Fruit fly (Drosophila melanogaster) whole organism, embryonic: ENCODE data around the gene CG43168.
A peak's percentile ranks its signal among the peaks of the same experiment; 100 is the strongest.

Source experiments
- Bgb ChIP-seq: fragments of 200-800 bp; sonication (Bioruptor generic); IDR thresholded peaks from 2 replicates; pipeline ENCODE4 v1.3.6; 2022; ENCODE audit warnings: missing biosample characterization, missing genetic modification characterization; ENCODE audit not compliant: partially characterized antibody
- CG10274 ChIP-seq: fragments of 200-800 bp; sonication (Bioruptor generic); optimal IDR thresholded peaks from 3 replicates; lab custom pipeline; 2017; ENCODE audit warnings: missing biosample characterization, mild to moderate bottlenecking, missing genetic modification characterization
- CG10462 ChIP-seq: fragments of 200-800 bp; sonication (Bioruptor generic); optimal IDR thresholded peaks from 2 replicates; lab custom pipeline; 2016; ENCODE audit warnings: missing biosample characterization, missing genetic modification characterization
- CG12769 ChIP-seq: fragments of 200-800 bp; sonication (Bioruptor generic); optimal IDR thresholded peaks from 2 replicates; lab custom pipeline; 2019; ENCODE audit warnings: missing biosample characterization, mild to moderate bottlenecking, missing genetic modification characterization, moderate library complexity
- CG1529 ChIP-seq: fragments of 200-800 bp; sonication (Bioruptor generic); optimal IDR thresholded peaks from 3 replicates; lab custom pipeline; 2018; ENCODE audit warnings: missing biosample characterization, missing genetic modification characterization
- CG17186 ChIP-seq: fragments of 200-800 bp; sonication (Bioruptor generic); optimal IDR thresholded peaks from 3 replicates; lab custom pipeline; 2017; ENCODE audit warnings: missing biosample characterization, missing genetic modification reagents, missing genetic modification characterization
- CG17328 ChIP-seq: fragments of 200-800 bp; sonication (Bioruptor generic); IDR thresholded peaks from 2 replicates; pipeline ENCODE4 v1.3.6; 2022; ENCODE audit warnings: missing biosample characterization, missing genetic modification characterization
- CG1792 ChIP-seq: fragments of 200-800 bp; sonication (Bioruptor generic); optimal IDR thresholded peaks from 2 replicates; lab custom pipeline; 2016; ENCODE audit warnings: missing biosample characterization, missing genetic modification characterization
- CG18619 ChIP-seq: fragments of 200-800 bp; sonication (Bioruptor generic); optimal IDR thresholded peaks from 3 replicates; lab custom pipeline; 2017; ENCODE audit warnings: missing biosample characterization, mild to moderate bottlenecking, missing genetic modification characterization
- CG2712 ChIP-seq: fragments of 200-800 bp; optimal IDR thresholded peaks from 3 replicates; lab custom pipeline; 2019; ENCODE audit warnings: missing biosample characterization, mild to moderate bottlenecking, missing genetic modification characterization, moderate library complexity
- CG30403 ChIP-seq: fragments of 200-800 bp; sonication (Bioruptor generic); optimal IDR thresholded peaks from 3 replicates; lab custom pipeline; 2016; ENCODE audit warnings: missing biosample characterization, missing genetic modification characterization
- CG31224 ChIP-seq: fragments of 200-800 bp; sonication (Bioruptor generic); IDR thresholded peaks from 2 replicates; pipeline ENCODE4 v1.3.6; 2022; ENCODE audit warnings: missing biosample characterization, missing genetic modification characterization
- CG31365 ChIP-seq: fragments of 200-800 bp; sonication (Bioruptor generic); optimal IDR thresholded peaks from 2 replicates; lab custom pipeline; 2018; ENCODE audit warnings: missing biosample characterization, mild to moderate bottlenecking, missing genetic modification characterization
- CG32532 ChIP-seq: fragments of 200-800 bp; sonication (Bioruptor generic); IDR thresholded peaks from 2 replicates; pipeline ENCODE4 v1.3.6; 2022; ENCODE audit warnings: missing biosample characterization, missing genetic modification characterization
- CG3407 ChIP-seq: fragments of 200-800 bp; sonication (Bioruptor generic); optimal IDR thresholded peaks from 2 replicates; lab custom pipeline; 2018; ENCODE audit warnings: missing biosample characterization, mild to moderate bottlenecking, missing genetic modification characterization
- CG3995 ChIP-seq: fragments of 200-800 bp; sonication (Bioruptor generic); optimal IDR thresholded peaks from 3 replicates; lab custom pipeline; 2016; ENCODE audit warnings: missing biosample characterization, missing genetic modification characterization
- CG4820 ChIP-seq: fragments of 200-800 bp; sonication (Bioruptor generic); optimal IDR thresholded peaks from 3 replicates; lab custom pipeline; 2016; ENCODE audit warnings: missing biosample characterization, missing genetic modification characterization
- CG5245 ChIP-seq: fragments of 200-800 bp; sonication (Bioruptor generic); optimal IDR thresholded peaks from 3 replicates; lab custom pipeline; 2016; ENCODE audit warnings: missing biosample characterization, missing genetic modification characterization
- CG7786 ChIP-seq: fragments of 200-800 bp; sonication (Bioruptor generic); optimal IDR thresholded peaks from 2 replicates; lab custom pipeline; 2016; ENCODE audit warnings: missing biosample characterization, missing genetic modification characterization
- CG8388 ChIP-seq: fragments of 200-800 bp; sonication (Bioruptor generic); optimal IDR thresholded peaks from 2 replicates; lab custom pipeline; 2019; ENCODE audit warnings: missing biosample characterization, mild to moderate bottlenecking, missing genetic modification characterization, moderate library complexity
- CG9215 ChIP-seq: fragments of 200-800 bp; sonication (Bioruptor generic); IDR thresholded peaks from 2 replicates; pipeline ENCODE4 v1.3.6; 2022; ENCODE audit warnings: missing biosample characterization, missing genetic modification characterization
- Dbx ChIP-seq: fragments of 200-800 bp; sonication (Bioruptor generic); IDR thresholded peaks from 3 replicates; pipeline ENCODE4 v1.3.6; 2022; ENCODE audit warnings: missing biosample characterization, missing genetic modification characterization
- Dp ChIP-seq: fragments of 200-800 bp; sonication (Bioruptor generic); optimal IDR thresholded peaks from 2 replicates; lab custom pipeline; 2018; ENCODE audit warnings: missing biosample characterization, mild to moderate bottlenecking, missing genetic modification characterization, moderate library complexity
- Drgx ChIP-seq: fragments of 200-800 bp; sonication (Bioruptor generic); IDR thresholded peaks from 2 replicates; pipeline ENCODE4 v1.3.6; 2022; ENCODE audit warnings: missing biosample characterization, missing genetic modification characterization
- E2f1 ChIP-seq: fragments of 200-800 bp; sonication (Bioruptor generic); IDR thresholded peaks from 2 replicates; pipeline ENCODE4 v1.3.6; 2022; ENCODE audit warnings: missing biosample characterization, missing genetic modification characterization
- ERR ChIP-seq: fragments of 200-800 bp; sonication (Bioruptor generic); optimal IDR thresholded peaks from 2 replicates; lab custom pipeline; 2016; ENCODE audit warnings: missing biosample characterization, missing genetic modification characterization
- Fer1 ChIP-seq: fragments of 200-800 bp; sonication (Bioruptor generic); optimal IDR thresholded peaks from 2 replicates; lab custom pipeline; 2017; ENCODE audit warnings: missing biosample characterization, mild to moderate bottlenecking, missing genetic modification characterization
- Kr ChIP-seq: fragments of 200-800 bp; sonication (Bioruptor generic); optimal IDR thresholded peaks from 2 replicates; lab custom pipeline; 2017; ENCODE audit warnings: missing biosample characterization, mild to moderate bottlenecking, missing genetic modification characterization
- Sox102F ChIP-seq: fragments of 200-800 bp; sonication (Bioruptor generic); optimal IDR thresholded peaks from 2 replicates; lab custom pipeline; 2018; ENCODE audit warnings: missing biosample characterization, mild to moderate bottlenecking, missing genetic modification characterization, moderate library complexity
- Sry-δ ChIP-seq: fragments of 200-800 bp; sonication (Bioruptor generic); optimal IDR thresholded peaks from 2 replicates; lab custom pipeline; 2016; ENCODE audit warnings: missing biosample characterization, missing genetic modification characterization
- TFAM ChIP-seq: fragments of 200-800 bp; sonication (Bioruptor generic); optimal IDR thresholded peaks from 2 replicates; lab custom pipeline; 2017; ENCODE audit warnings: missing biosample characterization, missing genetic modification characterization, inconsistent platforms
- ap ChIP-seq: fragments of 200-800 bp; sonication (Bioruptor generic); IDR thresholded peaks from 2 replicates; pipeline ENCODE4 v1.3.6; 2022; ENCODE audit warnings: missing biosample characterization, missing genetic modification characterization
- bowl ChIP-seq: fragments of 200-800 bp; sonication (Bioruptor generic); IDR thresholded peaks from 2 replicates; pipeline ENCODE4 v1.3.6; 2022; ENCODE audit warnings: missing biosample characterization, missing genetic modification characterization
- esg ChIP-seq: fragments of 200-800 bp; sonication (Bioruptor generic); conservative IDR thresholded peaks from 2 replicates; pipeline ENCODE4 v1.3.6; 2022; ENCODE audit warnings: missing biosample characterization, missing genetic modification characterization
- fd3F ChIP-seq: fragments of 200-800 bp; sonication (Bioruptor generic); optimal IDR thresholded peaks from 2 replicates; lab custom pipeline; 2018; ENCODE audit warnings: missing biosample characterization, mild to moderate bottlenecking, missing genetic modification characterization, moderate library complexity
- fru ChIP-seq: fragments of >200 bp; optimal IDR thresholded peaks from 2 replicates; lab custom pipeline; 2017
- fu2 ChIP-seq: fragments of 200-800 bp; sonication (Bioruptor generic); optimal IDR thresholded peaks from 2 replicates; lab custom pipeline; 2016; ENCODE audit warnings: missing biosample characterization, missing genetic modification characterization
- gce ChIP-seq: fragments of 200-800 bp; sonication (Bioruptor generic); IDR thresholded peaks from 3 replicates; pipeline ENCODE4 v1.3.6; 2022; ENCODE audit warnings: missing biosample characterization, missing genetic modification characterization
- gt ChIP-seq: fragments of 200-800 bp; sonication (Bioruptor generic); IDR thresholded peaks from 2 replicates; pipeline ENCODE4 v1.3.6; 2022; ENCODE audit warnings: missing biosample characterization, missing genetic modification characterization
- ind ChIP-seq: fragments of 200-800 bp; sonication (Bioruptor generic); optimal IDR thresholded peaks from 3 replicates; lab custom pipeline; 2016; ENCODE audit warnings: missing biosample characterization, missing genetic modification characterization
- klu ChIP-seq: fragments of 200-800 bp; sonication (Bioruptor generic); IDR thresholded peaks from 2 replicates; pipeline ENCODE4 v1.3.6; 2022; ENCODE audit warnings: missing biosample characterization, missing genetic modification characterization
- lov ChIP-seq, 2 experiments: fragments of 200-800 bp in 1 of 2; fragments of >200 bp in 1 of 2; sonication (Bioruptor generic) in 1 of 2; IDR thresholded peaks in 1 of 2; optimal IDR thresholded peaks in 1 of 2; 2 replicates in 1 of 2; 3 replicates in 1 of 2; pipeline versions ENCODE4 v1.3.6 to Lab custom; 2017 to 2022; ENCODE audit warnings: missing biosample characterization in 1 of 2, missing genetic modification characterization in 1 of 2
- onecut ChIP-seq: fragments of 200-800 bp; sonication (Bioruptor generic); IDR thresholded peaks from 2 replicates; pipeline ENCODE4 v1.3.6; 2022; ENCODE audit warnings: missing biosample characterization, missing genetic modification characterization
- pita ChIP-seq: fragments of 200-800 bp; sonication (Bioruptor generic); optimal IDR thresholded peaks from 2 replicates; lab custom pipeline; 2017; ENCODE audit warnings: missing biosample characterization, mild to moderate bottlenecking, missing genetic modification characterization
- psq ChIP-seq: fragments of 200-800 bp; sonication (Bioruptor generic); optimal IDR thresholded peaks from 2 replicates; lab custom pipeline; 2017; ENCODE audit warnings: missing biosample characterization, missing genetic modification characterization
- slou ChIP-seq: fragments of 200-800 bp; sonication (Bioruptor generic); optimal IDR thresholded peaks from 3 replicates; lab custom pipeline; 2016; ENCODE audit warnings: missing biosample characterization, missing genetic modification characterization
- sug ChIP-seq: fragments of 200-800 bp; optimal IDR thresholded peaks from 2 replicates; lab custom pipeline; 2019; ENCODE audit warnings: missing biosample characterization, mild to moderate bottlenecking, missing genetic modification characterization, moderate library complexity
- trh ChIP-seq: fragments of 200-800 bp; sonication (Bioruptor generic); optimal IDR thresholded peaks from 2 replicates; lab custom pipeline; 2016; ENCODE audit warnings: missing biosample characterization, missing genetic modification characterization
- vnd ChIP-seq: fragments of 200-800 bp; sonication (Bioruptor generic); IDR thresholded peaks from 3 replicates; pipeline ENCODE4 v1.3.6; 2022; ENCODE audit warnings: missing biosample characterization, missing genetic modification characterization; ENCODE audit not compliant: partially characterized antibody
- zf30C ChIP-seq: fragments of 200-800 bp; sonication (Bioruptor generic); optimal IDR thresholded peaks from 3 replicates; lab custom pipeline; 2018; ENCODE audit warnings: missing biosample characterization, mild to moderate bottlenecking, missing genetic modification characterization

The CG43168 gene

DNA sequence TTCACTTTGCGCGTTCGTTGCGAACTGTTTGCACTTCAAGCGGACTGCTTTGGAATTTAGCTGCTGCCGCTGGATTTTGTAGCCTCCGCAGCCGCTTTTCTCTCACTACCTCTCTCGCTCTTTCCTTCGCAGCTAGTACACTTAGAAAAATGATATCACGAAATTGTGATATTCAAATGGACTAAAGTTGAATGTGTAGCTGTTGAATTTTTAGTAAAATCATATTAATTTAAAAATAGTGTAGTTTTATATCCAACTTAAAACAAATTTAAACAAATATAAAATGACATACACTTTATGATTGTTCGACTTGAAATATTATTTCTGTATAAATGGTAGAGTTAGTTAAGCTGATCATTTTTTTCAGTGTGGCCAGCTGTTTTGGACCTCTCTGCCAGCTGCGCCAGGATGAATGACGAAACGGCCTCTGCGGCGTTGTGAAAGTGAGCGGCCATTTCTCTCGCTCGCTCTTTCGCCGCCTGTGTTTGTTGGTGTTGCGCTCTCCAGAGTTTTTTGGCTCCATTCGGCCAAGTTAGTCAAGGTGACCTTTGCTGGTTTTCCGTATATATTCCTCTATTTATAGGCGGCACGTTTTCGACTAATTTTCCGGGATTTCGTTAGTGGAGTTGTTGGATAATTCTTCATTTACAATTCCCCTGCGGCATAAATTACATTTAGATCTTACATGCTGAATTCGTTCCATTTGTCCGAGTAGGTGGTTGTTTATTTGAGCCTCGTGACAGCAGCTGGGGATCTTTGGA, 12.8 kb upstream of the CG43168 start, which contains the start of gene Ldh (continued):
- TF ChIP-seq CG31224 (GFP tag; lab: Robert Waterston, UW) = peak; percentile 84
- TF ChIP-seq CG5245 (GFP tag; lab: Kevin White, UChicago) = peak; percentile 88
- TF ChIP-seq fd3F (GFP tag; lab: Kevin White, UChicago) = peak; percentile 93
- TF ChIP-seq CG7786 (GFP tag; lab: Kevin White, UChicago) = peak; percentile 72
- TF ChIP-seq ind (GFP tag; lab: Kevin White, UChicago) = peak; percentile 93
- no peak for TF ChIP-seq Bgb (GFP tag; lab: Robert Waterston, UW)
- TF ChIP-seq ap (GFP tag; lab: Robert Waterston, UW) = peak; percentile 84
- peak; percentile 99 for TF ChIP-seq CG2712 (tag; lab: Kevin White, UChicago)
- peak; percentile 90 for TF ChIP-seq klu (GFP tag; lab: Robert Waterston, UW)
- peak; percentile 91 for TF ChIP-seq slou
- TF ChIP-seq CG9215 (GFP tag; lab: Robert Waterston, UW) = peak; percentile 91
- peak; percentile 92 for TF ChIP-seq CG4820 (GFP tag; lab: Kevin White, UChicago)
- peak; percentile 97 for TF ChIP-seq Fer1 (GFP tag; lab: Kevin White, UChicago)
- TF ChIP-seq lov (optimal IDR thresholded peaks at IDR 0.05; lab: Kevin White, UChicago) = no peak
- peak; percentile 84 for TF ChIP-seq lov (GFP tag; IDR thresholded peaks at IDR 0.05; lab: Robert Waterston, UW)
- TF ChIP-seq CG3995 = peak; percentile 58
- TF ChIP-seq CG18619 (GFP tag; lab: Kevin White, UChicago) = peak; percentile 96
- TF ChIP-seq esg (GFP tag; lab: Robert Waterston, UW) = peak; percentile 91
- peak; percentile 99 for TF ChIP-seq zf30C (GFP tag; lab: Kevin White, UChicago)
- TF ChIP-seq CG3407 (GFP tag; lab: Kevin White, UChicago) = peak; percentile 90
- peak; percentile 91 for TF ChIP-seq CG10462 (GFP tag; lab: Kevin White, UChicago)
- TF ChIP-seq gt (GFP tag; lab: Robert Waterston, UW) = peak; percentile 82; the same call in 1 of the 2 replicates
- TF ChIP-seq sug (tag; lab: Kevin White, UChicago) = peak; percentile 95
- TF ChIP-seq E2f1 (GFP tag; lab: Robert Waterston, UW) = peak; percentile 90
- TF ChIP-seq CG10274 (GFP tag; lab: Kevin White, UChicago) = peak; percentile 76
- TF ChIP-seq CG1792 (GFP tag; lab: Kevin White, UChicago) = peak; percentile 47
- TF ChIP-seq Dbx (GFP tag; lab: Robert Waterston, UW) = peak; percentile 91
- peak; percentile 39; the same call in 1 of the 2 replicates for TF ChIP-seq bowl (GFP tag; lab: Robert Waterston, UW)
- peak; percentile 96 for TF ChIP-seq CG8388 (GFP tag; lab: Kevin White, UChicago)
- TF ChIP-seq pita = no peak
- peak; percentile 92 for TF ChIP-seq CG1529 (GFP tag; lab: Kevin White, UChicago)
- peak; percentile 92 for TF ChIP-seq CG32532
- TF ChIP-seq Drgx (GFP tag; lab: Robert Waterston, UW) = peak; percentile 92
- TF ChIP-seq vnd = no peak
- peak; percentile 67 for TF ChIP-seq fu2
- TF ChIP-seq ERR = peak; percentile 96
- TF ChIP-seq CG31365 (tag; lab: Kevin White, UChicago) = peak; percentile 71
- TF ChIP-seq TFAM (GFP tag; lab: Kevin White, UChicago) = peak; percentile 72
- no peak for TF ChIP-seq Dp (GFP tag; lab: Kevin White, UChicago)
- TF ChIP-seq CG12769 (tag; lab: Kevin White, UChicago) = peak; percentile 92
- TF ChIP-seq onecut (GFP tag; lab: Robert Waterston, UW) = peak; percentile 82
- TF ChIP-seq fru (lab: Kevin White, UChicago) = no peak
- TF ChIP-seq CG17328 (GFP tag; lab: Robert Waterston, UW) = peak; percentile 94
- TF ChIP-seq Kr (GFP tag; lab: Kevin White, UChicago) = peak; percentile 79
- peak; percentile 97 for TF ChIP-seq CG30403 (GFP tag; lab: Kevin White, UChicago)
- TF ChIP-seq Sox102F (GFP tag; lab: Kevin White, UChicago) = peak; percentile 97
- TF ChIP-seq gce (GFP tag; lab: Robert Waterston, UW) = peak; percentile 72; the same call in 2 of the 3 replicates
- peak; percentile 79 for TF ChIP-seq psq (GFP tag; lab: Kevin White, UChicago)
- TF ChIP-seq CG17186 (GFP tag; lab: Kevin White, UChicago) = peak; percentile 61
- TF ChIP-seq trh (GFP tag; lab: Kevin White, UChicago) = peak; percentile 82
- peak; percentile 38 for TF ChIP-seq Sry-δ (GFP tag; lab: Kevin White, UChicago)
